Worm (Caenorhabditis elegans) whole organism, L4 larva: ENCODE results near the gene ZK262.9.
A peak's percentile ranks its signal among the peaks of the same experiment; 100 is the strongest.
"Not testable (repeated sequence)": the region's sequence is repeated elsewhere in the genome, so short reads cannot be mapped to it uniquely, and the experiment has no call there.

ENCODE experiments used
- T26A8.4 ChIP-seq: fragments of 200-800 bp; sonication (Bioruptor generic); IDR thresholded peaks from 2 replicates; pipeline ENCODE4 v1.3.6; 2022; ENCODE audit warnings: missing genetic modification characterization, missing compliant biosample characterization
- Y105C5A.15 ChIP-seq: fragments of 200-800 bp; sonication (Bioruptor generic); IDR thresholded peaks from 2 replicates; pipeline ENCODE4 v1.3.6; 2022; ENCODE audit warnings: missing genetic modification characterization, missing compliant biosample characterization
- Y75B8A.6 ChIP-seq: fragments of 200-800 bp; sonication (Bioruptor generic); IDR thresholded peaks from 2 replicates; pipeline ENCODE4 v1.3.6; 2022; ENCODE audit warnings: missing genetic modification reagents, missing genetic modification characterization, missing compliant biosample characterization
- aha-1 ChIP-seq: fragments of 150-350 bp; peaks from one replicate; lab custom pipeline; 2014; ENCODE audit warnings: missing biosample characterization, missing genetic modification characterization
- aly-2 ChIP-seq: sonication (generic microtip); optimal IDR thresholded peaks from 2 replicates; lab custom pipeline; 2018; ENCODE audit warnings: missing biosample characterization, missing genetic modification characterization
- ama-1 ChIP-seq: fragments of 150-350 bp; optimal IDR thresholded peaks from 2 replicates; lab custom pipeline; 2014; ENCODE audit warnings: inconsistent platforms, mixed read lengths
- arid-1 ChIP-seq: fragments of 200-800 bp; sonication (Bioruptor generic); conservative IDR thresholded peaks from 2 replicates; pipeline ENCODE4 v1.3.6; 2022; ENCODE audit warnings: missing genetic modification reagents, missing genetic modification characterization, missing compliant biosample characterization
- attf-4 ChIP-seq: sonication (generic microtip); optimal IDR thresholded peaks from 3 replicates; lab custom pipeline; 2017; ENCODE audit warnings: missing biosample characterization, missing genetic modification characterization
- ceh-62 ChIP-seq: sonication (generic microtip); optimal IDR thresholded peaks from 2 replicates; lab custom pipeline; 2017; ENCODE audit warnings: missing biosample characterization, missing genetic modification characterization
- daf-19 ChIP-seq: fragments of 200-800 bp; sonication (Bioruptor generic); conservative IDR thresholded peaks from 2 replicates; pipeline ENCODE4 v1.3.6; 2022; ENCODE audit warnings: missing genetic modification characterization, missing compliant biosample characterization
- duxl-1 ChIP-seq: sonication (generic microtip); optimal IDR thresholded peaks from 2 replicates; lab custom pipeline; 2016; ENCODE audit warnings: mild to moderate bottlenecking, missing genetic modification characterization, moderate library complexity, missing compliant biosample characterization; ENCODE audit not compliant: poor library complexity
- egl-27 ChIP-seq: sonication (generic microtip); optimal IDR thresholded peaks from 3 replicates; lab custom pipeline; 2017; ENCODE audit warnings: missing biosample characterization, missing genetic modification reagents, missing genetic modification characterization
- fkh-10 ChIP-seq: fragments of 150-350 bp; optimal IDR thresholded peaks from 2 replicates; lab custom pipeline; 2014; ENCODE audit warnings: missing biosample characterization, missing genetic modification reagents, missing genetic modification characterization
- gei-8 ChIP-seq: fragments of 200-800 bp; sonication (Bioruptor generic); optimal IDR thresholded peaks from 2 replicates; lab custom pipeline; 2018; ENCODE audit warnings: mild to moderate bottlenecking, missing genetic modification characterization, missing compliant biosample characterization
- hif-1 ChIP-seq, 2 experiments: sonication (generic microtip); optimal IDR thresholded peaks; 2 replicates each; lab custom pipeline; 2016 to 2017; ENCODE audit warnings: missing compliant biosample characterization in 2 of 2, missing genetic modification characterization in 2 of 2, missing genetic modification reagents in 2 of 2, missing genotype in 2 of 2, mild to moderate bottlenecking in 1 of 2
- hlh-11 ChIP-seq: fragments of 200-800 bp; sonication (Bioruptor generic); optimal IDR thresholded peaks from 2 replicates; lab custom pipeline; 2018; ENCODE audit warnings: mild to moderate bottlenecking, missing genetic modification characterization, missing compliant biosample characterization
- hlh-30 ChIP-seq: sonication (generic microtip); optimal IDR thresholded peaks from 2 replicates; lab custom pipeline; 2017; ENCODE audit warnings: antibody characterized with exemption, mild to moderate bottlenecking, missing genetic modification characterization, missing compliant biosample characterization; ENCODE audit not compliant: insufficient read depth
- hmg-1.1 ChIP-seq: fragments of 200-800 bp; sonication (Bioruptor generic); IDR thresholded peaks from 2 replicates; pipeline ENCODE4 v1.3.6; 2022; ENCODE audit warnings: missing genetic modification reagents, missing genetic modification characterization, missing compliant biosample characterization
- lim-7 ChIP-seq: fragments of 200-800 bp; sonication (Bioruptor generic); IDR thresholded peaks from 2 replicates; pipeline ENCODE4 v1.3.6; 2022; ENCODE audit warnings: missing genetic modification characterization, missing compliant biosample characterization
- lin-1 ChIP-seq: fragments of 200-800 bp; sonication (Bioruptor generic); IDR thresholded peaks from 2 replicates; pipeline ENCODE4 v1.3.6; 2022; ENCODE audit warnings: missing genetic modification reagents, missing genetic modification characterization, missing compliant biosample characterization
- lin-13 ChIP-seq: fragments of 150-350 bp; optimal IDR thresholded peaks from 2 replicates; lab custom pipeline; 2014; ENCODE audit warnings: missing biosample characterization, missing genetic modification reagents, missing genetic modification characterization
- lin-39 ChIP-seq: fragments of 150-350 bp; optimal IDR thresholded peaks from 2 replicates; lab custom pipeline; 2014; ENCODE audit warnings: missing biosample characterization, missing genetic modification reagents, missing genetic modification characterization
- madf-5 ChIP-seq, 2 experiments: fragments of 200-800 bp; sonication (Bioruptor generic); IDR thresholded peaks; 2 replicates each; pipeline ENCODE4 v1.3.6; 2022; ENCODE audit warnings: missing compliant biosample characterization in 2 of 2, missing genetic modification characterization in 2 of 2
- mdl-1 ChIP-seq, 2 experiments: fragments of 150-350 bp in 1 of 2; sonication (generic microtip) in 1 of 2; optimal IDR thresholded peaks; 2 replicates each; lab custom pipeline; 2014 to 2017; ENCODE audit warnings: missing biosample characterization in 2 of 2, missing genetic modification characterization in 2 of 2
- mdt-29 ChIP-seq: fragments of 200-800 bp; sonication (Bioruptor generic); IDR thresholded peaks from 2 replicates; pipeline ENCODE4 v1.3.6; 2022; ENCODE audit warnings: missing genetic modification reagents, missing genetic modification characterization, missing compliant biosample characterization
- mxl-2 ChIP-seq: fragments of 200-800 bp; sonication (Bioruptor generic); conservative IDR thresholded peaks from 2 replicates; pipeline ENCODE4 v1.3.6; 2022; ENCODE audit warnings: missing genetic modification reagents, missing genetic modification characterization, missing compliant biosample characterization
- nhr-42 ChIP-seq: fragments of 200-800 bp; sonication (Bioruptor generic); IDR thresholded peaks from 2 replicates; pipeline ENCODE4 v1.3.6; 2022; ENCODE audit warnings: missing genetic modification characterization, missing compliant biosample characterization
- nhr-76 ChIP-seq: fragments of 150-350 bp; optimal IDR thresholded peaks from 2 replicates; lab custom pipeline; 2014; ENCODE audit warnings: missing biosample characterization, missing genetic modification characterization
- php-3 ChIP-seq: fragments of 200-800 bp; sonication (Bioruptor generic); IDR thresholded peaks from 2 replicates; pipeline ENCODE4 v1.3.6; 2022; ENCODE audit warnings: missing genetic modification reagents, missing genetic modification characterization, missing compliant biosample characterization
- pqm-1 ChIP-seq: sonication (generic microtip); optimal IDR thresholded peaks from 2 replicates; lab custom pipeline; 2017; ENCODE audit warnings: missing biosample characterization, missing genetic modification characterization
- sdz-12 ChIP-seq: fragments of 200-800 bp; sonication (Bioruptor generic); optimal IDR thresholded peaks from 2 replicates; lab custom pipeline; 2018; ENCODE audit warnings: mild to moderate bottlenecking, missing genetic modification characterization, missing compliant biosample characterization
- set-16 ChIP-seq: fragments of 200-800 bp; sonication (Bioruptor generic); IDR thresholded peaks from 2 replicates; pipeline ENCODE4 v1.3.6; 2022; ENCODE audit warnings: missing genetic modification reagents, missing genetic modification characterization, missing compliant biosample characterization
- tag-97 ChIP-seq: fragments of 200-800 bp; sonication (Bioruptor generic); IDR thresholded peaks from 2 replicates; pipeline ENCODE4 v1.3.6; 2022; ENCODE audit warnings: missing genetic modification characterization, missing compliant biosample characterization
- unc-62 ChIP-seq, 3 experiments: fragments of 150-350 bp in 1 of 3; sonication (generic microtip); optimal IDR thresholded peaks in 2 of 3; peaks in 1 of 3; 1 replicate in 1 of 3; 2 replicates in 2 of 3; lab custom pipeline; 2014 to 2017; ENCODE audit warnings: missing biosample characterization in 3 of 3, missing genetic modification characterization in 3 of 3, missing genetic modification reagents in 3 of 3, missing genotype in 1 of 3
- zfp-2 ChIP-seq: sonication (generic microtip); optimal IDR thresholded peaks from 2 replicates; lab custom pipeline; 2016; ENCODE audit warnings: mild to moderate bottlenecking, missing genetic modification characterization, missing compliant biosample characterization
- zfp-3 ChIP-seq: fragments of 200-800 bp; sonication (Bioruptor generic); conservative IDR thresholded peaks from 2 replicates; pipeline ENCODE4 v1.3.6; 2022; ENCODE audit warnings: missing genetic modification reagents, missing genetic modification characterization, missing compliant biosample characterization
- ztf-7 ChIP-seq: fragments of 150-350 bp; optimal IDR thresholded peaks from 2 replicates; lab custom pipeline; 2014; ENCODE audit warnings: missing biosample characterization, missing genetic modification characterization

ZK262.9 gene

ce11 chrV:18439469-18439868, at the start of gene ZK262.9:
ZK262.9 (plus strand) TSS chrV:18439769.
- TF ChIP-seq lim-7 (GFP tag; lab: Robert Waterston, UW); nhr-76 (tag; lab: Kevin White, UChicago); zfp-3: not testable (repeated sequence)

ce11 chrV:18394203-18394602, 45.4 kb upstream of the ZK262.9 start, which contains the start of gene Y51A2B.6:
Y51A2B.6 (minus strand) TSS chrV:18394303.
- TF ChIP-seq aha-1 (no peak), Y105C5A.15 (GFP tag; lab: Robert Waterston, UW) (no peak), php-3 (GFP tag; lab: Robert Waterston, UW) (no peak)

- TF ChIP-seq hlh-30 (tag; lab: Kevin White, UChicago) (no peak), hlh-11 (tag; lab: Kevin White, UChicago) (no peak), lin-13 (GFP tag; lab: Kevin White, UChicago) (no peak)
These were observed 43.9 kb upstream of the ZK262.9 start, which contains the start of gene Y51A2B.9 for ce11 chrV:18395649-18396048. Y51A2B.9 (minus strand) TSS chrV:18395749.

- no peak for TF ChIP-seq arid-1 (GFP tag; lab: Robert Waterston, UW)
- TF ChIP-seq lin-1, result no peak
- TF ChIP-seq T26A8.4 (GFP tag; lab: Robert Waterston, UW), result no peak
- no peak for TF ChIP-seq gei-8 (GFP tag; lab: Kevin White, UChicago)
- TF ChIP-seq attf-4 (tag; lab: Kevin White, UChicago), result no peak
- no peak for TF ChIP-seq Y75B8A.6 (GFP tag; lab: Robert Waterston, UW)
- TF ChIP-seq hif-1 (tag; optimal IDR thresholded peaks at IDR 0.05; lab: Kevin White, UChicago), result no peak
- no peak for TF ChIP-seq daf-19
- TF ChIP-seq egl-27 (tag; lab: Kevin White, UChicago), result no peak
- no peak for TF ChIP-seq ceh-62 (tag; lab: Kevin White, UChicago)
- TF ChIP-seq mdl-1 (tag; optimal IDR thresholded peaks at IDR 0.05; lab: Kevin White, UChicago), result no peak
- no peak for TF ChIP-seq aly-2
- no peak for TF ChIP-seq hmg-1.1 (GFP tag; lab: Robert Waterston, UW)
- no peak for TF ChIP-seq hlh-30 (tag; lab: Kevin White, UChicago)
- TF ChIP-seq unc-62 (GFP tag; optimal IDR thresholded peaks at IDR 0.05 in 1 of 2; lab: Kevin White, UChicago), result no peak
- TF ChIP-seq unc-62 (tag; optimal IDR thresholded peaks at IDR 0.05; lab: Kevin White, UChicago), result no peak
- TF ChIP-seq madf-5 (GFP tag; IDR thresholded peaks at IDR 0.05; lab: Robert Waterston, UW), result no peak
These were observed 41.8 kb upstream of the ZK262.9 start, which contains the start of gene Y51A2B.16 for ce11 chrV:18397814-18398213. Y51A2B.16 (minus strand) TSS chrV:18397914.

- no peak for TF ChIP-seq nhr-42 (GFP tag; lab: Robert Waterston, UW)
- TF ChIP-seq aha-1, result peak; percentile 4
These were observed 36.8 kb upstream of the ZK262.9 start for ce11 chrV:18402743-18403142.

ce11 chrV:18404767-18405166, 34.8 kb upstream of the ZK262.9 start, which contains the start of gene srh-209:
srh-209 (minus strand) TSS chrV:18404867.
- TF ChIP-seq set-16; php-3 (GFP tag; lab: Robert Waterston, UW); mdl-1 (tag; optimal IDR thresholded peaks at IDR 0.05; lab: Kevin White, UChicago): not testable (repeated sequence)
- TF ChIP-seq, all 104 proteins: peak for 0; not testable (repeated sequence) for 104

ce11 chrV:18410142-18410541, 29.4 kb upstream of the ZK262.9 start, which contains the start of gene srh-207:
srh-207 (minus strand) TSS chrV:18410242.
- TF ChIP-seq aly-2 (no peak), mdt-29 (GFP tag; lab: Robert Waterston, UW) (no peak), ztf-7 (tag; lab: Kevin White, UChicago) (no peak), hlh-30 (tag; lab: Kevin White, UChicago) (no peak), duxl-1 (no peak), lin-39 (no peak), ama-1 (lab: Kevin White, UChicago) (no peak), tag-97 (GFP tag; lab: Robert Waterston, UW) (no peak), ceh-62 (tag; lab: Kevin White, UChicago) (no peak), zfp-2 (tag; lab: Kevin White, UChicago) (no peak), fkh-10 (GFP tag; lab: Kevin White, UChicago) (no peak), lim-7 (GFP tag; lab: Robert Waterston, UW) (no peak), set-16 (no peak), pqm-1 (no peak), sdz-12 (no peak), mxl-2 (GFP tag; lab: Robert Waterston, UW) (no peak)
